Worm (Caenorhabditis elegans) whole organism, L4 larva: ENCODE measurements around the gene acl-9.

ENCODE experiments used
- F10B5.3 ChIP-seq: sonication (generic microtip); optimal IDR thresholded peaks from 2 replicates; lab custom pipeline; 2016; ENCODE audit warnings: mild to moderate bottlenecking, missing genetic modification characterization, missing compliant biosample characterization
- F26F4.8 ChIP-seq: fragments of 200-800 bp; sonication (Bioruptor generic); conservative IDR thresholded peaks from 2 replicates; pipeline ENCODE4 v1.3.6; 2022; ENCODE audit warnings: missing genetic modification characterization, missing compliant biosample characterization
- F37D6.2 ChIP-seq: sonication (generic microtip); optimal IDR thresholded peaks from 2 replicates; lab custom pipeline; 2016; ENCODE audit warnings: mild to moderate bottlenecking, missing genetic modification characterization, missing compliant biosample characterization
- T20F7.1 ChIP-seq: fragments of 200-800 bp; sonication (Bioruptor generic); optimal IDR thresholded peaks from 2 replicates; lab custom pipeline; 2018; ENCODE audit warnings: mild to moderate bottlenecking, missing genetic modification characterization, missing compliant biosample characterization
- Y48G9A.11 ChIP-seq: fragments of 200-800 bp; sonication (Bioruptor generic); IDR thresholded peaks from 2 replicates; pipeline ENCODE4 v1.3.6; 2022; ENCODE audit warnings: missing genetic modification reagents, missing genetic modification characterization, missing compliant biosample characterization
- Y5F2A.4 ChIP-seq: fragments of 200-800 bp; sonication (Bioruptor generic); optimal IDR thresholded peaks from 2 replicates; lab custom pipeline; 2018; ENCODE audit warnings: mild to moderate bottlenecking, missing genetic modification characterization, missing compliant biosample characterization
- ZK546.5 ChIP-seq, 2 experiments: sonication (generic microtip); optimal IDR thresholded peaks; 2 replicates each; lab custom pipeline; 2017; ENCODE audit warnings: missing biosample characterization in 2 of 2, missing genetic modification characterization in 2 of 2
- aha-1 ChIP-seq: fragments of 150-350 bp; peaks from one replicate; lab custom pipeline; 2014; ENCODE audit warnings: missing biosample characterization, missing genetic modification characterization
- ama-1 ChIP-seq: fragments of 150-350 bp; optimal IDR thresholded peaks from 2 replicates; lab custom pipeline; 2014; ENCODE audit warnings: inconsistent platforms, mixed read lengths
- attf-4 ChIP-seq: sonication (generic microtip); optimal IDR thresholded peaks from 3 replicates; lab custom pipeline; 2017; ENCODE audit warnings: missing biosample characterization, missing genetic modification characterization
- ceh-20 ChIP-seq: fragments of 200-800 bp; sonication (Bioruptor generic); IDR thresholded peaks from 2 replicates; pipeline ENCODE4 v1.3.6; 2022; ENCODE audit warnings: missing genetic modification reagents, missing genetic modification characterization, missing compliant biosample characterization
- ceh-44 ChIP-seq: fragments of 200-800 bp; sonication (Bioruptor generic); IDR thresholded peaks from 2 replicates; pipeline ENCODE4 v1.3.6; 2022; ENCODE audit warnings: missing genetic modification reagents, missing genetic modification characterization, missing compliant biosample characterization
- ceh-82 ChIP-seq: sonication (generic microtip); optimal IDR thresholded peaks from 2 replicates; lab custom pipeline; 2017; ENCODE audit warnings: missing biosample characterization, missing genetic modification characterization
- cey-2 ChIP-seq: sonication (generic microtip); optimal IDR thresholded peaks from 3 replicates; lab custom pipeline; 2017; ENCODE audit warnings: missing genetic modification characterization, mild to moderate bottlenecking, missing compliant biosample characterization, antibody characterized with exemption, borderline replicate concordance; ENCODE audit not compliant: insufficient read depth
- daf-16 ChIP-seq, 3 experiments: sonication (generic microtip); optimal IDR thresholded peaks; 2 replicates each; lab custom pipeline; 2016 to 2017; ENCODE audit warnings: missing genetic modification characterization in 3 of 3, missing genetic modification reagents in 3 of 3, mild to moderate bottlenecking in 2 of 3, missing compliant biosample characterization in 2 of 3, missing biosample characterization in 1 of 3, moderate library complexity in 1 of 3
- daf-8 ChIP-seq: fragments of 200-800 bp; sonication (Bioruptor generic); IDR thresholded peaks from 2 replicates; pipeline ENCODE4 v1.3.6; 2022; ENCODE audit warnings: missing genetic modification characterization, missing compliant biosample characterization
- dmd-6 ChIP-seq: fragments of 200-800 bp; sonication (Bioruptor generic); IDR thresholded peaks from 2 replicates; pipeline ENCODE4 v1.3.6; 2022; ENCODE audit warnings: missing genetic modification reagents, missing genetic modification characterization, missing compliant biosample characterization
- dpl-1 ChIP-seq: fragments of 150-350 bp; optimal IDR thresholded peaks from 2 replicates; lab custom pipeline; 2014; ENCODE audit warnings: missing biosample characterization, missing genetic modification reagents, missing genetic modification characterization
- duxl-1 ChIP-seq: sonication (generic microtip); optimal IDR thresholded peaks from 2 replicates; lab custom pipeline; 2016; ENCODE audit warnings: mild to moderate bottlenecking, missing genetic modification characterization, moderate library complexity, missing compliant biosample characterization; ENCODE audit not compliant: poor library complexity
- dve-1 ChIP-seq: sonication (generic microtip); optimal IDR thresholded peaks from 2 replicates; lab custom pipeline; 2017; ENCODE audit warnings: antibody characterized with exemption, mild to moderate bottlenecking, missing genetic modification characterization, missing compliant biosample characterization; ENCODE audit not compliant: insufficient read depth
- egl-27 ChIP-seq: sonication (generic microtip); optimal IDR thresholded peaks from 3 replicates; lab custom pipeline; 2017; ENCODE audit warnings: missing biosample characterization, missing genetic modification reagents, missing genetic modification characterization
- egl-43 ChIP-seq: fragments of 200-800 bp; sonication (Bioruptor generic); IDR thresholded peaks from 2 replicates; pipeline ENCODE4 v1.3.6; 2022; ENCODE audit warnings: missing genetic modification reagents, missing genetic modification characterization, missing compliant biosample characterization
- fkh-10 ChIP-seq: fragments of 150-350 bp; optimal IDR thresholded peaks from 2 replicates; lab custom pipeline; 2014; ENCODE audit warnings: missing biosample characterization, missing genetic modification reagents, missing genetic modification characterization
- hlh-11 ChIP-seq: fragments of 200-800 bp; sonication (Bioruptor generic); optimal IDR thresholded peaks from 2 replicates; lab custom pipeline; 2018; ENCODE audit warnings: mild to moderate bottlenecking, missing genetic modification characterization, missing compliant biosample characterization
- jun-1 ChIP-seq: fragments of 150-350 bp; optimal IDR thresholded peaks from 2 replicates; lab custom pipeline; 2014; ENCODE audit warnings: missing biosample characterization, missing genetic modification reagents, missing genetic modification characterization
- lin-13 ChIP-seq: fragments of 150-350 bp; optimal IDR thresholded peaks from 2 replicates; lab custom pipeline; 2014; ENCODE audit warnings: missing biosample characterization, missing genetic modification reagents, missing genetic modification characterization
- lir-3 ChIP-seq: sonication (generic microtip); optimal IDR thresholded peaks from 2 replicates; lab custom pipeline; 2016; ENCODE audit warnings: mild to moderate bottlenecking, missing genetic modification characterization, missing compliant biosample characterization
- madf-5 ChIP-seq, 2 experiments: fragments of 200-800 bp; sonication (Bioruptor generic); IDR thresholded peaks; 2 replicates each; pipeline ENCODE4 v1.3.6; 2022; ENCODE audit warnings: missing compliant biosample characterization in 2 of 2, missing genetic modification characterization in 2 of 2
- madf-9 ChIP-seq: fragments of 200-800 bp; sonication (Bioruptor generic); conservative IDR thresholded peaks from 2 replicates; pipeline ENCODE4 v1.3.6; 2022; ENCODE audit warnings: missing genetic modification reagents, missing genetic modification characterization, missing compliant biosample characterization
- mdl-1 ChIP-seq, 2 experiments: fragments of 150-350 bp in 1 of 2; sonication (generic microtip) in 1 of 2; optimal IDR thresholded peaks; 2 replicates each; lab custom pipeline; 2014 to 2017; ENCODE audit warnings: missing biosample characterization in 2 of 2, missing genetic modification characterization in 2 of 2
- mes-2 ChIP-seq: sonication (generic microtip); optimal IDR thresholded peaks from 2 replicates; lab custom pipeline; 2016; ENCODE audit warnings: missing genotype, mild to moderate bottlenecking, missing genetic modification characterization, missing compliant biosample characterization; ENCODE audit not compliant: poor library complexity, severe bottlenecking
- mxl-3 ChIP-seq: fragments of 200-800 bp; sonication (Bioruptor generic); optimal IDR thresholded peaks from 2 replicates; lab custom pipeline; 2018; ENCODE audit warnings: mild to moderate bottlenecking, missing genetic modification characterization, missing compliant biosample characterization
- nhr-28 ChIP-seq: fragments of 150-350 bp; optimal IDR thresholded peaks from 2 replicates; lab custom pipeline; 2014; ENCODE audit warnings: missing biosample characterization, missing genetic modification characterization
- nhr-42 ChIP-seq: fragments of 200-800 bp; sonication (Bioruptor generic); IDR thresholded peaks from 2 replicates; pipeline ENCODE4 v1.3.6; 2022; ENCODE audit warnings: missing genetic modification characterization, missing compliant biosample characterization
- nhr-76 ChIP-seq: fragments of 150-350 bp; optimal IDR thresholded peaks from 2 replicates; lab custom pipeline; 2014; ENCODE audit warnings: missing biosample characterization, missing genetic modification characterization
- nhr-77 ChIP-seq: fragments of 150-350 bp; optimal IDR thresholded peaks from 2 replicates; lab custom pipeline; 2014; ENCODE audit warnings: missing biosample characterization, missing genetic modification characterization
- pha-4 ChIP-seq, 2 experiments: fragments of 150-350 bp in 1 of 2; fragments of 200-800 bp in 1 of 2; sonication (Bioruptor generic) in 1 of 2; IDR thresholded peaks in 1 of 2; optimal IDR thresholded peaks in 1 of 2; 2 replicates each; pipeline versions ENCODE4 v1.3.6 to Lab custom; 2014 to 2022; ENCODE audit warnings: missing genetic modification characterization in 2 of 2, missing genetic modification reagents in 2 of 2, missing biosample characterization in 1 of 2, missing compliant biosample characterization in 1 of 2
- php-3 ChIP-seq: fragments of 200-800 bp; sonication (Bioruptor generic); IDR thresholded peaks from 2 replicates; pipeline ENCODE4 v1.3.6; 2022; ENCODE audit warnings: missing genetic modification reagents, missing genetic modification characterization, missing compliant biosample characterization
- pqm-1 ChIP-seq: sonication (generic microtip); optimal IDR thresholded peaks from 2 replicates; lab custom pipeline; 2017; ENCODE audit warnings: missing biosample characterization, missing genetic modification characterization
- sdz-12 ChIP-seq: fragments of 200-800 bp; sonication (Bioruptor generic); optimal IDR thresholded peaks from 2 replicates; lab custom pipeline; 2018; ENCODE audit warnings: mild to moderate bottlenecking, missing genetic modification characterization, missing compliant biosample characterization
- set-16 ChIP-seq: fragments of 200-800 bp; sonication (Bioruptor generic); IDR thresholded peaks from 2 replicates; pipeline ENCODE4 v1.3.6; 2022; ENCODE audit warnings: missing genetic modification reagents, missing genetic modification characterization, missing compliant biosample characterization
- snpc-1.2 ChIP-seq: fragments of 200-800 bp; sonication (Bioruptor generic); IDR thresholded peaks from 2 replicates; pipeline ENCODE4 v1.3.6; 2022; ENCODE audit warnings: missing genetic modification reagents, missing genetic modification characterization, missing compliant biosample characterization
- spr-3 ChIP-seq: fragments of 200-800 bp; sonication (Bioruptor generic); optimal IDR thresholded peaks from 2 replicates; lab custom pipeline; 2018; ENCODE audit warnings: mild to moderate bottlenecking, missing genetic modification characterization, missing compliant biosample characterization
- tra-1 ChIP-seq: fragments of 200-800 bp; sonication (Bioruptor generic); IDR thresholded peaks from 2 replicates; pipeline ENCODE4 v1.3.6; 2022; ENCODE audit warnings: missing genetic modification reagents, missing genetic modification characterization, missing compliant biosample characterization
- unc-62 ChIP-seq, 3 experiments: fragments of 150-350 bp in 1 of 3; sonication (generic microtip); optimal IDR thresholded peaks in 2 of 3; peaks in 1 of 3; 1 replicate in 1 of 3; 2 replicates in 2 of 3; lab custom pipeline; 2014 to 2017; ENCODE audit warnings: missing biosample characterization in 3 of 3, missing genetic modification characterization in 3 of 3, missing genetic modification reagents in 3 of 3, missing genotype in 1 of 3
- zfp-2 ChIP-seq: sonication (generic microtip); optimal IDR thresholded peaks from 2 replicates; lab custom pipeline; 2016; ENCODE audit warnings: mild to moderate bottlenecking, missing genetic modification characterization, missing compliant biosample characterization
- zip-2 ChIP-seq: fragments of 150-350 bp; optimal IDR thresholded peaks from 2 replicates; lab custom pipeline; 2014; ENCODE audit warnings: missing biosample characterization, missing genetic modification characterization
- ztf-11 ChIP-seq: fragments of 150-350 bp; optimal IDR thresholded peaks from 2 replicates; lab custom pipeline; 2014; ENCODE audit warnings: missing biosample characterization, missing genetic modification characterization

Gene acl-9

ce11 chrV:6450129-6451011, 2.7 kb upstream of the acl-9 start, which contains the start of gene acl-8:
Gene acl-8, plus strand, starts transcription at chrV:6450870.
- 0 out of 2 replicates have a peak, but pooled peaks have one; percentile 51 for TF ChIP-seq php-3
- TF ChIP-seq hlh-11 = peak; percentile 59
- TF ChIP-seq madf-5 (GFP tag; IDR thresholded peaks at IDR 0.05; lab: Robert Waterston, UW) = no peak
- no peak for TF ChIP-seq lin-13 (GFP tag; lab: Kevin White, UChicago)
- TF ChIP-seq ZK546.5 (tag; optimal IDR thresholded peaks at IDR 0.05; lab: Kevin White, UChicago) = no peak
- no peak for TF ChIP-seq nhr-77
- no peak for TF ChIP-seq egl-43 (GFP tag; lab: Robert Waterston, UW)
- TF ChIP-seq ceh-20 = no peak
- TF ChIP-seq aha-1 (tag; lab: Kevin White, UChicago) = peak; percentile 23
- no peak for TF ChIP-seq jun-1
- TF ChIP-seq pqm-1 (tag; lab: Kevin White, UChicago) = peak; percentile 84
- no peak for TF ChIP-seq zfp-2 (tag; lab: Kevin White, UChicago)
- TF ChIP-seq dpl-1 (GFP tag; lab: Kevin White, UChicago) = no peak
- no peak for TF ChIP-seq daf-8 (GFP tag; lab: Robert Waterston, UW)
- TF ChIP-seq Y48G9A.11 (GFP tag; lab: Robert Waterston, UW) = 0 out of 2 replicates have a peak, but pooled peaks have one; percentile 16
- no peak for TF ChIP-seq attf-4
- no peak for TF ChIP-seq duxl-1 (tag; lab: Kevin White, UChicago)
- no peak for TF ChIP-seq ama-1
- TF ChIP-seq tra-1 = no peak
- TF ChIP-seq nhr-42 (GFP tag; lab: Robert Waterston, UW) = no peak
- peak; percentile 73 for TF ChIP-seq nhr-28 (tag; lab: Kevin White, UChicago)
- no peak for TF ChIP-seq Y5F2A.4
- TF ChIP-seq mxl-3 (GFP tag; lab: Kevin White, UChicago) = peak; percentile 51
- no peak for TF ChIP-seq mdl-1 (tag; optimal IDR thresholded peaks at IDR 0.05; lab: Kevin White, UChicago)
- TF ChIP-seq F26F4.8 (GFP tag; lab: Robert Waterston, UW) = no peak
- no peak for TF ChIP-seq sdz-12 (GFP tag; lab: Kevin White, UChicago)
- no peak for TF ChIP-seq mes-2 (tag; lab: Kevin White, UChicago)
- no peak for TF ChIP-seq F37D6.2
- TF ChIP-seq ceh-82 = no peak
- no peak for TF ChIP-seq ceh-44 (GFP tag; lab: Robert Waterston, UW)
- no peak for TF ChIP-seq daf-16 (GFP tag; optimal IDR thresholded peaks at IDR 0.05; lab: Kevin White, UChicago)
- TF ChIP-seq daf-16 (tag; optimal IDR thresholded peaks at IDR 0.05; lab: Kevin White, UChicago) = peak; percentile 61
- peak; percentile 37 for TF ChIP-seq T20F7.1 (GFP tag; lab: Kevin White, UChicago)
- no peak for TF ChIP-seq pha-4 (GFP tag; IDR thresholded peaks at IDR 0.05; lab: Robert Waterston, UW)
- peak; percentile 19 for TF ChIP-seq pha-4 (tag; optimal IDR thresholded peaks at IDR 0.05; lab: Kevin White, UChicago)
- TF ChIP-seq fkh-10 (GFP tag; lab: Kevin White, UChicago) = no peak
- TF ChIP-seq madf-9 (GFP tag; lab: Robert Waterston, UW) = no peak
- no peak for TF ChIP-seq set-16
- TF ChIP-seq F10B5.3 (tag; lab: Kevin White, UChicago) = no peak
- TF ChIP-seq egl-27 (tag; lab: Kevin White, UChicago) = no peak
- TF ChIP-seq snpc-1.2 (GFP tag; lab: Robert Waterston, UW) = no peak
- peak; percentile 69 for TF ChIP-seq dmd-6 (GFP tag; lab: Robert Waterston, UW)
- TF ChIP-seq spr-3 (GFP tag; lab: Kevin White, UChicago) = no peak
- no peak for TF ChIP-seq cey-2 (tag; lab: Kevin White, UChicago)
- peak; percentile 34 for TF ChIP-seq dve-1 (tag; lab: Kevin White, UChicago)
- TF ChIP-seq ztf-11 (tag; lab: Kevin White, UChicago) = no peak
- no peak for TF ChIP-seq zip-2 (tag; lab: Kevin White, UChicago)
- peak in 1 of 2 experiments; percentile 84 for TF ChIP-seq unc-62 (GFP tag; optimal IDR thresholded peaks at IDR 0.05 in 1 of 2; lab: Kevin White, UChicago)
- no peak for TF ChIP-seq unc-62 (tag; optimal IDR thresholded peaks at IDR 0.05; lab: Kevin White, UChicago)
- TF ChIP-seq nhr-76 (tag; lab: Kevin White, UChicago) = no peak
- no peak for TF ChIP-seq lir-3 (tag; lab: Kevin White, UChicago)
